Fruit fly (Drosophila melanogaster): ENCODE measurements around the gene tgy.

The tgy gene

DNA sequence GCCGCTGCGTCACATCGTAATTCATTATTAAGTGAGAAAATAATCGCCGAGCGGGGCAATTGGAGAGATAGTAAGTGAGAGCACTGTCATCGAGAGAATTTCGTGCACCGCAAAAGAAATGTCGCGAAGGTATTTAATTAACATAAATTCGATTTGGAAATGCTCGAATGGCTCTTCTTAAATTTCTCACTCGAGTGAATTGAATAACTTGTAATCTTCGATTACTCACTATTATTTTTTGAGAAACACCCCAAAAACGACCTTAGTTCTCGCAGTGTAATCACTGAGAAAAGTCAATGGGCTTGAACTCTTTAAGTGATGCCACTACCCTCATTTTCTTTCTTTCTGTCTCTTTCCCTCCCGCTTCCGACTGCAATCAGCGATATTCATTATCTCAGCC is 27.9 kb upstream of the tgy start (continued):
- peak; percentile 81 for TF ChIP-seq Atf-2 (GFP tag; optimal IDR thresholded peaks at IDR 0.05)
- TF ChIP-seq croc (GFP tag; conservative IDR thresholded peaks at IDR 0.05) = peak; percentile 88
- TF ChIP-seq Lim3 (GFP tag; IDR thresholded peaks at IDR 0.05) = no peak
- TF ChIP-seq en (GFP tag; optimal IDR thresholded peaks at IDR 0.05) = peak; percentile 68
- peak; percentile 91 for TF ChIP-seq CG31441 (GFP tag; IDR thresholded peaks at IDR 0.05)
- peak; percentile 74; the same call in 3 of the 4 replicates for TF ChIP-seq Gug (GFP tag; IDR thresholded peaks at IDR 0.05)
- TF ChIP-seq MBD-R2 (GFP tag; IDR thresholded peaks at IDR 0.05) = peak; percentile 41; the same call in 1 of the 2 replicates
- no peak for TF ChIP-seq exex (tag; optimal IDR thresholded peaks at IDR 0.05)
- peak; percentile 24 for TF ChIP-seq Neu2 (GFP tag; optimal IDR thresholded peaks at IDR 0.05; ENCODE audit: borderline replicate concordance)
- peak; percentile 81 for TF ChIP-seq sens-2 (GFP tag; IDR thresholded peaks at IDR 0.05)
- TF ChIP-seq Fer1 (GFP tag; optimal IDR thresholded peaks at IDR 0.05) = peak; percentile 25
- peak; percentile 83 for TF ChIP-seq Xbp1 (GFP tag; optimal IDR thresholded peaks at IDR 0.05)
- TF ChIP-seq pnt (GFP tag; optimal IDR thresholded peaks at IDR 0.05) = peak; percentile 86
- TF ChIP-seq CG13296 (GFP tag; optimal IDR thresholded peaks at IDR 0.05) = no peak
- TF ChIP-seq ttk (GFP tag; IDR thresholded peaks at IDR 0.05) = peak; percentile 84
- peak; percentile 73 for TF ChIP-seq lab (GFP tag; optimal IDR thresholded peaks at IDR 0.05)
- peak; percentile 94 for TF ChIP-seq CG9727 (GFP tag; optimal IDR thresholded peaks at IDR 0.05)
- peak in 1 of 3 experiments; percentile 91 for TF ChIP-seq Stat92E (GFP tag; optimal IDR thresholded peaks at IDR 0.05)
- TF ChIP-seq CrebB (tag; optimal IDR thresholded peaks at IDR 0.05) = peak; percentile 70
- TF ChIP-seq da (GFP tag; optimal IDR thresholded peaks at IDR 0.05) = no peak
- TF ChIP-seq CG6254 (GFP tag; optimal IDR thresholded peaks at IDR 0.05) = peak; percentile 91
- TF ChIP-seq wek (GFP tag; optimal IDR thresholded peaks at IDR 0.05) = peak; percentile 67
- no peak for TF ChIP-seq sna (GFP tag; IDR thresholded peaks at IDR 0.05; ENCODE audit: partially characterized antibody)
- peak; percentile 73; the same call in 2 of the 3 replicates for TF ChIP-seq CG34422 (GFP tag; IDR thresholded peaks at IDR 0.05)
- peak; percentile 83 for TF ChIP-seq CoRest (tag; optimal IDR thresholded peaks at IDR 0.05)
- peak; percentile 81 for TF ChIP-seq Side (GFP tag; optimal IDR thresholded peaks at IDR 0.05)
- no peak for TF ChIP-seq hbn (GFP tag; IDR thresholded peaks at IDR 0.05; ENCODE audit: partially characterized antibody)
- peak; percentile 21; the same call in 1 of the 3 replicates for TF ChIP-seq z (GFP tag; IDR thresholded peaks at IDR 0.05)
- peak; percentile 67 for TF ChIP-seq ssp (GFP tag; IDR thresholded peaks at IDR 0.05)
- peak; percentile 58; the same call in 1 of the 2 replicates for TF ChIP-seq CG32532 (GFP tag; IDR thresholded peaks at IDR 0.05)
- peak; percentile 92 for TF ChIP-seq fd96Cb (tag; optimal IDR thresholded peaks at IDR 0.05)
- peak; percentile 84 for TF ChIP-seq CG13775 (GFP tag; optimal IDR thresholded peaks at IDR 0.05)
- no peak for TF ChIP-seq CG1832 (GFP tag; optimal IDR thresholded peaks at IDR 0.05)
- no peak for TF ChIP-seq GATAe (GFP tag; conservative IDR thresholded peaks at IDR 0.05)
- no peak for TF ChIP-seq CG17912 (GFP tag; optimal IDR thresholded peaks at IDR 0.05)
- TF ChIP-seq CG12155 (GFP tag; optimal IDR thresholded peaks at IDR 0.05) = peak; percentile 73
- TF ChIP-seq onecut (GFP tag; IDR thresholded peaks at IDR 0.05) = peak; percentile 82
- TF ChIP-seq Dp (GFP tag; optimal IDR thresholded peaks at IDR 0.05) = no peak
- TF ChIP-seq CG16815 (GFP tag; optimal IDR thresholded peaks at IDR 0.05) = peak; percentile 87
- peak; percentile 80 for TF ChIP-seq CG6813 (GFP tag; optimal IDR thresholded peaks at IDR 0.05)
- peak; percentile 53 for TF ChIP-seq CG8281 (tag; optimal IDR thresholded peaks at IDR 0.05)
- peak; percentile 79 for TF ChIP-seq CG1602 (GFP tag; optimal IDR thresholded peaks at IDR 0.05)
- peak; percentile 59 for TF ChIP-seq CG5180 (GFP tag; optimal IDR thresholded peaks at IDR 0.05)
- peak; percentile 73 for TF ChIP-seq sob (GFP tag; IDR thresholded peaks at IDR 0.05)
- peak; percentile 96 for TF ChIP-seq CG10979 (tag; optimal IDR thresholded peaks at IDR 0.05)
- peak; percentile 62 for TF ChIP-seq trh (GFP tag; optimal IDR thresholded peaks at IDR 0.05)
- no peak for TF ChIP-seq fru (optimal IDR thresholded peaks at IDR 0.05)
- peak; percentile 75 for TF ChIP-seq CG17568 (GFP tag; optimal IDR thresholded peaks at IDR 0.05)
- TF ChIP-seq crol (GFP tag; IDR thresholded peaks at IDR 0.05) = peak; percentile 47
- peak; percentile 73 for TF ChIP-seq H2.0 (GFP tag; IDR thresholded peaks at IDR 0.05)
